Worm (Caenorhabditis elegans): ENCODE data around the gene M163.9.

- TF ChIP-seq dmd-9 (GFP tag; IDR thresholded peaks at IDR 0.05), result no peak
- TF ChIP-seq nhr-76 (tag; optimal IDR thresholded peaks at IDR 0.05), result no peak
- TF ChIP-seq nhr-28 (tag; optimal IDR thresholded peaks at IDR 0.05), result no peak
- no peak for TF ChIP-seq unc-62 (GFP tag; optimal IDR thresholded peaks at IDR 0.05 in 1 of 2)
- TF ChIP-seq unc-62 (tag; optimal IDR thresholded peaks at IDR 0.05), result no peak
- TF ChIP-seq nhr-11 (tag; optimal IDR thresholded peaks at IDR 0.05), result no peak
- no peak for TF ChIP-seq gei-8 (GFP tag; optimal IDR thresholded peaks at IDR 0.05)
- no peak for TF ChIP-seq snpc-1.2 (GFP tag; IDR thresholded peaks at IDR 0.05)
- no peak for TF ChIP-seq vab-7 (GFP tag; IDR thresholded peaks at IDR 0.05)
- TF ChIP-seq R02D3.7 (tag; optimal IDR thresholded peaks at IDR 0.05), result no peak
Observed at ce11 chrX:14442321-14442720, 27.1 kb upstream of the M163.9 start, which contains the start of gene F23D12.3.
